Worm (Caenorhabditis elegans) whole organism, L4 larva: Measurements from ENCODE around the gene mdt-6.
A peak's percentile ranks its signal among the peaks of the same experiment; 100 is the strongest.

Experiments used
- F37D6.2 ChIP-seq: sonication (generic microtip); optimal IDR thresholded peaks from 2 replicates; lab custom pipeline; 2016; ENCODE audit warnings: mild to moderate bottlenecking, missing genetic modification characterization, missing compliant biosample characterization
- F49E8.2 ChIP-seq: sonication (generic microtip); optimal IDR thresholded peaks from 2 replicates; lab custom pipeline; 2016; ENCODE audit warnings: missing compliant biosample characterization, mild to moderate bottlenecking, missing genetic modification characterization, borderline replicate concordance
- T20F7.1 ChIP-seq: fragments of 200-800 bp; sonication (Bioruptor generic); optimal IDR thresholded peaks from 2 replicates; lab custom pipeline; 2018; ENCODE audit warnings: mild to moderate bottlenecking, missing genetic modification characterization, missing compliant biosample characterization
- Y105C5A.15 ChIP-seq: fragments of 200-800 bp; sonication (Bioruptor generic); IDR thresholded peaks from 2 replicates; pipeline ENCODE4 v1.3.6; 2022; ENCODE audit warnings: missing genetic modification characterization, missing compliant biosample characterization
- Y48G9A.11 ChIP-seq: fragments of 200-800 bp; sonication (Bioruptor generic); IDR thresholded peaks from 2 replicates; pipeline ENCODE4 v1.3.6; 2022; ENCODE audit warnings: missing genetic modification reagents, missing genetic modification characterization, missing compliant biosample characterization
- Y75B8A.6 ChIP-seq: fragments of 200-800 bp; sonication (Bioruptor generic); IDR thresholded peaks from 2 replicates; pipeline ENCODE4 v1.3.6; 2022; ENCODE audit warnings: missing genetic modification reagents, missing genetic modification characterization, missing compliant biosample characterization
- ZK546.5 ChIP-seq, 2 experiments: sonication (generic microtip); optimal IDR thresholded peaks; 2 replicates each; lab custom pipeline; 2017; ENCODE audit warnings: missing biosample characterization in 2 of 2, missing genetic modification characterization in 2 of 2
- aha-1 ChIP-seq: fragments of 150-350 bp; peaks from one replicate; lab custom pipeline; 2014; ENCODE audit warnings: missing biosample characterization, missing genetic modification characterization
- aly-2 ChIP-seq: sonication (generic microtip); optimal IDR thresholded peaks from 2 replicates; lab custom pipeline; 2018; ENCODE audit warnings: missing biosample characterization, missing genetic modification characterization
- ceh-28 ChIP-seq: fragments of 150-350 bp; optimal IDR thresholded peaks from 2 replicates; lab custom pipeline; 2014; ENCODE audit warnings: missing biosample characterization, missing genetic modification reagents, missing genetic modification characterization
- ceh-32 ChIP-seq: sonication (generic microtip); optimal IDR thresholded peaks from 2 replicates; lab custom pipeline; 2016; ENCODE audit warnings: mild to moderate bottlenecking, missing genetic modification characterization, missing compliant biosample characterization; ENCODE audit not compliant: poor library complexity
- ceh-82 ChIP-seq: sonication (generic microtip); optimal IDR thresholded peaks from 2 replicates; lab custom pipeline; 2017; ENCODE audit warnings: missing biosample characterization, missing genetic modification characterization
- cey-2 ChIP-seq: sonication (generic microtip); optimal IDR thresholded peaks from 3 replicates; lab custom pipeline; 2017; ENCODE audit warnings: missing genetic modification characterization, mild to moderate bottlenecking, missing compliant biosample characterization, antibody characterized with exemption, borderline replicate concordance; ENCODE audit not compliant: insufficient read depth
- ctbp-1 ChIP-seq: fragments of 200-800 bp; sonication (Bioruptor generic); IDR thresholded peaks from 2 replicates; pipeline ENCODE4 v1.3.6; 2022; ENCODE audit warnings: missing genetic modification reagents, missing genetic modification characterization, missing compliant biosample characterization
- dmd-8 ChIP-seq: fragments of 200-800 bp; sonication (Bioruptor generic); IDR thresholded peaks from 2 replicates; pipeline ENCODE4 v1.3.6; 2022; ENCODE audit warnings: missing genetic modification characterization, missing compliant biosample characterization
- egl-27 ChIP-seq: sonication (generic microtip); optimal IDR thresholded peaks from 3 replicates; lab custom pipeline; 2017; ENCODE audit warnings: missing biosample characterization, missing genetic modification reagents, missing genetic modification characterization
- egl-43 ChIP-seq: fragments of 200-800 bp; sonication (Bioruptor generic); IDR thresholded peaks from 2 replicates; pipeline ENCODE4 v1.3.6; 2022; ENCODE audit warnings: missing genetic modification reagents, missing genetic modification characterization, missing compliant biosample characterization
- gei-8 ChIP-seq: fragments of 200-800 bp; sonication (Bioruptor generic); optimal IDR thresholded peaks from 2 replicates; lab custom pipeline; 2018; ENCODE audit warnings: mild to moderate bottlenecking, missing genetic modification characterization, missing compliant biosample characterization
- lin-15B ChIP-seq: fragments of 150-350 bp; sonication (generic microtip); optimal IDR thresholded peaks from 3 replicates; lab custom pipeline; 2014; ENCODE audit warnings: missing biosample characterization, missing genetic modification characterization
- lin-39 ChIP-seq: fragments of 150-350 bp; optimal IDR thresholded peaks from 2 replicates; lab custom pipeline; 2014; ENCODE audit warnings: missing biosample characterization, missing genetic modification reagents, missing genetic modification characterization
- lir-3 ChIP-seq: sonication (generic microtip); optimal IDR thresholded peaks from 2 replicates; lab custom pipeline; 2016; ENCODE audit warnings: mild to moderate bottlenecking, missing genetic modification characterization, missing compliant biosample characterization
- mdt-29 ChIP-seq: fragments of 200-800 bp; sonication (Bioruptor generic); IDR thresholded peaks from 2 replicates; pipeline ENCODE4 v1.3.6; 2022; ENCODE audit warnings: missing genetic modification reagents, missing genetic modification characterization, missing compliant biosample characterization
- mxl-2 ChIP-seq: fragments of 200-800 bp; sonication (Bioruptor generic); conservative IDR thresholded peaks from 2 replicates; pipeline ENCODE4 v1.3.6; 2022; ENCODE audit warnings: missing genetic modification reagents, missing genetic modification characterization, missing compliant biosample characterization
- mxl-3 ChIP-seq: fragments of 200-800 bp; sonication (Bioruptor generic); optimal IDR thresholded peaks from 2 replicates; lab custom pipeline; 2018; ENCODE audit warnings: mild to moderate bottlenecking, missing genetic modification characterization, missing compliant biosample characterization
- nhr-102 ChIP-seq: sonication (generic microtip); optimal IDR thresholded peaks from 2 replicates; lab custom pipeline; 2016; ENCODE audit warnings: mild to moderate bottlenecking, missing genetic modification characterization, moderate library complexity, missing compliant biosample characterization
- nhr-6 ChIP-seq: fragments of 150-350 bp; optimal IDR thresholded peaks from 2 replicates; lab custom pipeline; 2014; ENCODE audit warnings: missing biosample characterization, missing genetic modification characterization
- nhr-77 ChIP-seq: fragments of 150-350 bp; optimal IDR thresholded peaks from 2 replicates; lab custom pipeline; 2014; ENCODE audit warnings: missing biosample characterization, missing genetic modification characterization
- sdz-12 ChIP-seq: fragments of 200-800 bp; sonication (Bioruptor generic); optimal IDR thresholded peaks from 2 replicates; lab custom pipeline; 2018; ENCODE audit warnings: mild to moderate bottlenecking, missing genetic modification characterization, missing compliant biosample characterization
- set-16 ChIP-seq: fragments of 200-800 bp; sonication (Bioruptor generic); IDR thresholded peaks from 2 replicates; pipeline ENCODE4 v1.3.6; 2022; ENCODE audit warnings: missing genetic modification reagents, missing genetic modification characterization, missing compliant biosample characterization
- snpc-4 ChIP-seq: fragments of 150-350 bp; optimal IDR thresholded peaks from 2 replicates; lab custom pipeline; 2014; ENCODE audit warnings: missing biosample characterization, missing genetic modification characterization
- tag-97 ChIP-seq: fragments of 200-800 bp; sonication (Bioruptor generic); IDR thresholded peaks from 2 replicates; pipeline ENCODE4 v1.3.6; 2022; ENCODE audit warnings: missing genetic modification characterization, missing compliant biosample characterization
- tra-1 ChIP-seq: fragments of 200-800 bp; sonication (Bioruptor generic); IDR thresholded peaks from 2 replicates; pipeline ENCODE4 v1.3.6; 2022; ENCODE audit warnings: missing genetic modification reagents, missing genetic modification characterization, missing compliant biosample characterization
- unc-62 ChIP-seq, 3 experiments: fragments of 150-350 bp in 1 of 3; sonication (generic microtip); optimal IDR thresholded peaks in 2 of 3; peaks in 1 of 3; 1 replicate in 1 of 3; 2 replicates in 2 of 3; lab custom pipeline; 2014 to 2017; ENCODE audit warnings: missing biosample characterization in 3 of 3, missing genetic modification characterization in 3 of 3, missing genetic modification reagents in 3 of 3, missing genotype in 1 of 3
- zip-2 ChIP-seq: fragments of 150-350 bp; optimal IDR thresholded peaks from 2 replicates; lab custom pipeline; 2014; ENCODE audit warnings: missing biosample characterization, missing genetic modification characterization
- ztf-7 ChIP-seq: fragments of 150-350 bp; optimal IDR thresholded peaks from 2 replicates; lab custom pipeline; 2014; ENCODE audit warnings: missing biosample characterization, missing genetic modification characterization

mdt-6 gene

ce11 chrV:7051133-7051765 is 8.2 kb downstream of the mdt-6 start, which contains the start of the genes tofu-2 and spig-1:
TSS of gene tofu-2 (minus strand) at chrV:7051248.
TSS of gene spig-1 (plus strand) at chrV:7051715.
- TF ChIP-seq Y48G9A.11 (GFP tag; lab: Robert Waterston, UW), result peak; percentile 96
- no peak for TF ChIP-seq ctbp-1 (GFP tag; lab: Robert Waterston, UW)

DNA sequence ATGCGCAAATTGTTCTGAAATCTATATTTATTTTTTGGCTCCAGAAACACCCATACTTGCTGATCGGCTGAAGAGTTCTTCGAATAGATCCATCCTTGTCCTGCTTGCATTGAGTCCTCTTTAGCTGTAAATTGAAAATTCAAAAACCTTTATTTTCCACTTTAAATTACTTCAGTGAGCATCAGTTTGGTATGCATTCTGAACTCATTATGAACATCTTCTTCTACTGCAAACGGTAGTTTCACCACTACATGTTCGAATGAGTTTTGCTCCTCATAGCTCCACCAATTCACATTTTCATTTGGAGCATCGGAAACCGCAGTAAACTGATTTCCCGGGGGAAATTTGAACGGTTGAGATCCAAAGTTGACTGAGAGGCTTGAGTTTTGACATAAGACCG is 9.3 kb downstream of the mdt-6 start:
- TF ChIP-seq set-16 (no peak), unc-62 (GFP tag; optimal IDR thresholded peaks at IDR 0.05 in 1 of 2; lab: Kevin White, UChicago) (peak in 1 of 2 experiments; percentile 92), unc-62 (tag; optimal IDR thresholded peaks at IDR 0.05; lab: Kevin White, UChicago) (no peak), aha-1 (tag; lab: Kevin White, UChicago) (peak; percentile 27)

ce11 chrV:7047512-7047911 is 11.9 kb downstream of the mdt-6 start, which contains the start of gene F20A1.8:
TSS of gene F20A1.8 (minus strand) at chrV:7047612.
- TF ChIP-seq egl-43 (GFP tag; lab: Robert Waterston, UW), result no peak
- TF ChIP-seq cey-2, result no peak
- TF ChIP-seq unc-62 (GFP tag; optimal IDR thresholded peaks at IDR 0.05 in 1 of 2; lab: Kevin White, UChicago), result peak in 1 of 2 experiments; percentile 16
- no peak for TF ChIP-seq unc-62 (tag; optimal IDR thresholded peaks at IDR 0.05; lab: Kevin White, UChicago)
- TF ChIP-seq nhr-102, result no peak

- TF ChIP-seq ceh-32 (tag; lab: Kevin White, UChicago) (no peak), Y48G9A.11 (GFP tag; lab: Robert Waterston, UW) (no peak), ztf-7 (no peak), Y75B8A.6 (no peak), aly-2 (tag; lab: Kevin White, UChicago) (no peak), sdz-12 (no peak), nhr-6 (tag; lab: Kevin White, UChicago) (no peak), cey-2 (no peak), zip-2 (tag; lab: Kevin White, UChicago) (no peak), nhr-77 (tag; lab: Kevin White, UChicago) (no peak), egl-27 (tag; lab: Kevin White, UChicago) (no peak), dmd-8 (no peak), ceh-82 (tag; lab: Kevin White, UChicago) (no peak), F37D6.2 (tag; lab: Kevin White, UChicago) (no peak), F49E8.2 (tag; lab: Kevin White, UChicago) (no peak)
Observed at ce11 chrV:7046005-7046404, 13.4 kb downstream of the mdt-6 start, which contains the start of gene F20A1.2. TSS of gene F20A1.2 (plus strand) at chrV:7046305.

DNA sequence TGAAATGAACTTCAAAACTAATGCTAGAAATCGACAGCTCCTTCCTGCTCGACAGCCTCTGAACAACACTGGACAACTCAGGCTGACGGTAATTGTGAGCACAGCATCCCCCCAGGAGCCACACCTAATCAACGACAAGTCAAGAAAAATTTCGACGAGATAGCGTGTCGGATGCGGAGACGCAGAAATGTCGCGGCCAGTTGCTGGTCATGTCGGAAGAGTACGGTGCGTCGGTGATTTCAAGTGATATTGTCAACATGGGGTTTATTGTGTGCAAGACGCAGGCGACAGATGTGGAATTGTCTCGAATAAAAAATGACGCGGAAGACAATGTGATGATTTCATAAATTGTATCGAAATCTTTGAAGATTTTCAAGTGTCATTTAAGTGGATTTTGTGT is 22.9 kb downstream of the mdt-6 start, which contains the start of gene twk-11:
TSS of gene twk-11 (minus strand) at position 101 of the 400 bp plus-strand sequence.
- TF ChIP-seq T20F7.1 (GFP tag; lab: Kevin White, UChicago) (no peak), zip-2 (tag; lab: Kevin White, UChicago) (no peak), mxl-2 (GFP tag; lab: Robert Waterston, UW) (no peak), aha-1 (tag; lab: Kevin White, UChicago) (peak; percentile 7), dmd-8 (no peak), ZK546.5 (tag; optimal IDR thresholded peaks at IDR 0.05; lab: Kevin White, UChicago) (no peak)
- TF ChIP-seq, all 104 proteins: peak for 1

- TF ChIP-seq ceh-28 (tag; lab: Kevin White, UChicago), result no peak
- no peak for TF ChIP-seq mdt-29 (GFP tag; lab: Robert Waterston, UW)
- no peak for TF ChIP-seq gei-8 (GFP tag; lab: Kevin White, UChicago)
- no peak for TF ChIP-seq tag-97
- TF ChIP-seq lir-3 (tag; lab: Kevin White, UChicago), result no peak
- no peak for TF ChIP-seq ctbp-1 (GFP tag; lab: Robert Waterston, UW)
- TF ChIP-seq mxl-3 (GFP tag; lab: Kevin White, UChicago), result no peak
- no peak for TF ChIP-seq snpc-4 (tag; lab: Kevin White, UChicago)
- TF ChIP-seq F49E8.2 (tag; lab: Kevin White, UChicago), result no peak
- no peak for TF ChIP-seq Y105C5A.15 (GFP tag; lab: Robert Waterston, UW)
- TF ChIP-seq tra-1 (GFP tag; lab: Robert Waterston, UW), result no peak
- TF ChIP-seq set-16, result no peak
- TF ChIP-seq lin-39 (tag; lab: Kevin White, UChicago), result no peak
- TF ChIP-seq lin-15B (tag; lab: Kevin White, UChicago), result no peak
Observed at ce11 chrV:7027055-7027454, 32.4 kb downstream of the mdt-6 start, which contains the start of gene F20A1.6. TSS of gene F20A1.6 (minus strand) at chrV:7027155.
